Worm (Caenorhabditis elegans): ENCODE measurements around the gene phf-33.

phf-33 gene

DNA sequence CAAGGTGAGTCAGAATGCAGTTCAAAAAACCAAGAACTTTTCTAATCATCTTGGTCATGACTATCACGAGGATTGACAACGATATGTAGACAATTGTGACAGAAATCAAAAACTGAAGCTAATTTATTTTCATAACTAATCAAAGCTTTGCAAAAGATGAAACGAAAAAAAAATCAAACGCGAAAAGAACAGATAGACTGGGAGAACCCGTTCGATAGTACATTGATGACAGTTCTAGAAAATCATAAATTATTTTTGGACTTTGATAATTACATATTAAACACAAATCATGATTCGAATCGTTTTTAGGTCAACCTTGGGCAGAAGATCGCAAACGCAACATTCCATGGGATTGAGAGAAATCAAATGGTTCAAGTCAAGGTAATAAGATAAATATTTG, 46.3 kb upstream of the phf-33 start (continued):
- no peak for TF ChIP-seq lin-1 (GFP tag; IDR thresholded peaks at IDR 0.05)
- no peak for TF ChIP-seq nhr-6 (tag; optimal IDR thresholded peaks at IDR 0.05)
- no peak for TF ChIP-seq attf-4 (tag; optimal IDR thresholded peaks at IDR 0.05)
- peak; percentile 53 for TF ChIP-seq nhr-48 (tag; optimal IDR thresholded peaks at IDR 0.05)
- no peak for TF ChIP-seq ces-1 (GFP tag; optimal IDR thresholded peaks at IDR 0.05)
- TF ChIP-seq dmd-6 (GFP tag; IDR thresholded peaks at IDR 0.05), result no peak

ce11 chrX:13324326-13324725, 45.5 kb upstream of the phf-33 start:
- TF ChIP-seq daf-16 (GFP tag; optimal IDR thresholded peaks at IDR 0.05) (no peak), daf-16 (tag; optimal IDR thresholded peaks at IDR 0.05) (no peak), ceh-20 (GFP tag; IDR thresholded peaks at IDR 0.05) (peak; percentile 8; the same call in 1 of the 2 replicates), aha-1 (tag) (peak; percentile 96)

DNA sequence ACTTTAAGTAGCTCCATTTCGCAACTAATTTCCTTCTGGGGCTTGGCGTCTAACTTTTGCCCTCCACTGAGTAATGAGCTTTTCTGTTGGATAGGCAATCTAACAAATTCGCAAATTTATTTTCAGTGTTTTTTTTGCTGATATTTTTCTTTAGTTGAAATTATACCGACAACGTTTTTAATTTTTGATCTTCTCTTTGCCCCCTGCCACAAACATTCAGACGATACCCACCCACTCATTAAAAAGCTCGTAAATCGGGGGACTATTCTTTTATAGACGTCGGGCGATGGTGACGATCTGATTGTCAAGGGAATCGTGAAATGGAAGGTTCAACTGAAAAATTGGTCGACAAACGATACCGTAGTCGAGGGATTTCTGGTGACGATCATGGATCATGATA, 44.9 kb upstream of the phf-33 start:
- TF ChIP-seq php-3 (GFP tag; IDR thresholded peaks at IDR 0.05) (peak; percentile 56; the same call in 1 of the 2 replicates), nhr-77 (tag; optimal IDR thresholded peaks at IDR 0.05) (no peak), ceh-44 (GFP tag; IDR thresholded peaks at IDR 0.05) (no peak), nhr-111 (GFP tag; optimal IDR thresholded peaks at IDR 0.05) (no peak), F49E8.2 (tag; optimal IDR thresholded peaks at IDR 0.05; ENCODE audit: borderline replicate concordance) (no peak), F37D6.2 (tag; optimal IDR thresholded peaks at IDR 0.05) (no peak)

DNA sequence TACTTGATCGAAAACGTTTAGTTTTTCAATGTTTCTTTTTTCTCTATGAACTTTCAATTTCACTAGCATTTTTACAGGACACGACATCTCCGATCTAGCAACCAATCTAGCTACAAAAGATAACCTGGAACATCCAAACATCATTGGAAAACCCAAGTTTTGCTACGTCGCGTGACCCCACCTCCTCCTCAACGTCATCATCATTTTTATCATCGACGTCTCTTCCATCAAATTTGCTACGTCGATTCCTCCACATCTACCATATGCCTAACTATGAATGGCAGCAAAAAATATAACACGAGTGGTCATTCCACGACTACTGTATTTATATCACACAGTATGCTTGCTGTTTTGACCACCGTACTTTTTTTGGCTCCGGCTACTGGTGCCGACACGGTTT, 44.1 kb upstream of the phf-33 start, which contains the start of gene F46G10.2:
Gene F46G10.2 (plus strand): TSS at position 78 of the 400 bp plus-strand sequence.
- no peak for TF ChIP-seq zag-1 (tag; optimal IDR thresholded peaks at IDR 0.05)
- peak; percentile 60 for TF ChIP-seq hlh-11 (tag; optimal IDR thresholded peaks at IDR 0.05)
- no peak for TF ChIP-seq pqm-1 (tag; optimal IDR thresholded peaks at IDR 0.05)
- no peak for TF ChIP-seq zfp-3 (GFP tag; conservative IDR thresholded peaks at IDR 0.05)
- TF ChIP-seq nhr-28 (tag; optimal IDR thresholded peaks at IDR 0.05), result peak; percentile 26
- no peak for TF ChIP-seq lin-13 (GFP tag; optimal IDR thresholded peaks at IDR 0.05)
- no peak for TF ChIP-seq snpc-1.2 (GFP tag; IDR thresholded peaks at IDR 0.05)
- 0 out of 2 replicates have a peak, but pooled peaks have one; percentile 15 for TF ChIP-seq dmd-6 (GFP tag; IDR thresholded peaks at IDR 0.05)
- TF ChIP-seq ZK546.5 (tag; optimal IDR thresholded peaks at IDR 0.05), result no peak
- TF ChIP-seq spr-1 (tag; optimal IDR thresholded peaks at IDR 0.05), result no peak
- no peak for TF ChIP-seq daf-12 (tag; optimal IDR thresholded peaks at IDR 0.05)
- no peak for TF ChIP-seq fos-1 (tag; optimal IDR thresholded peaks at IDR 0.05)
- TF ChIP-seq mxl-3 (GFP tag; optimal IDR thresholded peaks at IDR 0.05), result no peak
- TF ChIP-seq lin-15B (tag; optimal IDR thresholded peaks at IDR 0.05), result no peak
- no peak for TF ChIP-seq hmg-1.1 (GFP tag; IDR thresholded peaks at IDR 0.05)
- peak; percentile 32 for TF ChIP-seq hlh-30 (tag; optimal IDR thresholded peaks at IDR 0.05; ENCODE audit: insufficient read depth)
- TF ChIP-seq gei-8 (GFP tag; optimal IDR thresholded peaks at IDR 0.05), result no peak
- TF ChIP-seq zip-2 (tag; optimal IDR thresholded peaks at IDR 0.05), result no peak

- no peak for TF ChIP-seq ctbp-1 (GFP tag; IDR thresholded peaks at IDR 0.05)
- peak; percentile 50 for TF ChIP-seq nhr-25 (tag; optimal IDR thresholded peaks at IDR 0.05; ENCODE audit: borderline replicate concordance, insufficient read depth)
- peak; percentile 0 for TF ChIP-seq pqm-1 (tag; optimal IDR thresholded peaks at IDR 0.05)
- no peak for TF ChIP-seq ces-1 (GFP tag; optimal IDR thresholded peaks at IDR 0.05)
- no peak for TF ChIP-seq daf-12 (tag; optimal IDR thresholded peaks at IDR 0.05)
- no peak for TF ChIP-seq madf-9 (GFP tag; conservative IDR thresholded peaks at IDR 0.05)
- no peak for TF ChIP-seq fkh-10 (GFP tag; optimal IDR thresholded peaks at IDR 0.05)
- no peak for TF ChIP-seq egl-27 (tag; optimal IDR thresholded peaks at IDR 0.05)
- no peak for TF ChIP-seq Y105C5A.15 (GFP tag; IDR thresholded peaks at IDR 0.05)
- peak; percentile 16 for TF ChIP-seq mxl-3 (GFP tag; optimal IDR thresholded peaks at IDR 0.05)
- 0 out of 2 replicates have a peak, but pooled peaks have one; percentile 56 for TF ChIP-seq ceh-20 (GFP tag; IDR thresholded peaks at IDR 0.05)
- TF ChIP-seq pha-4 (GFP tag; IDR thresholded peaks at IDR 0.05), result no peak
- TF ChIP-seq pha-4 (tag; optimal IDR thresholded peaks at IDR 0.05), result no peak
- TF ChIP-seq dmd-6 (GFP tag; IDR thresholded peaks at IDR 0.05), result peak; percentile 31; the same call in 1 of the 2 replicates
- TF ChIP-seq zag-1 (tag; optimal IDR thresholded peaks at IDR 0.05), result no peak
- no peak for TF ChIP-seq daf-19 (GFP tag; conservative IDR thresholded peaks at IDR 0.05)
- peak; percentile 50 for TF ChIP-seq mep-1 (tag; optimal IDR thresholded peaks at IDR 0.05)
- TF ChIP-seq php-3 (GFP tag; IDR thresholded peaks at IDR 0.05), result peak; percentile 46; the same call in 1 of the 2 replicates
- TF ChIP-seq mxl-2 (GFP tag; conservative IDR thresholded peaks at IDR 0.05), result no peak
- TF ChIP-seq lin-13 (GFP tag; optimal IDR thresholded peaks at IDR 0.05), result no peak
- TF ChIP-seq nhr-10 (tag; optimal IDR thresholded peaks at IDR 0.05), result peak; percentile 2
Measured at ce11 chrX:13320575-13320974, 41.8 kb upstream of the phf-33 start.

Measured in whole organism, L4 larva.